Fruit fly (Drosophila melanogaster) whole organism, pupa: ENCODE measurements around the gene CG11076.

Experiments used
- CG10348 ChIP-seq: fragments of 200-800 bp; sonication (Bioruptor generic); IDR thresholded peaks from 2 replicates; pipeline ENCODE4 v1.3.6; 2022; ENCODE audit warnings: missing biosample characterization, missing genetic modification characterization
- CG12605 ChIP-seq: fragments of 200-800 bp; sonication (Bioruptor generic); IDR thresholded peaks from 2 replicates; pipeline ENCODE4 v1.3.6; 2022; ENCODE audit warnings: missing biosample characterization, missing genetic modification characterization
- CG13204 ChIP-seq: fragments of 200-800 bp; sonication (Bioruptor generic); optimal IDR thresholded peaks from 2 replicates; lab custom pipeline; 2018; ENCODE audit warnings: missing biosample characterization, mild to moderate bottlenecking, missing genetic modification characterization, moderate library complexity
- CG14655 ChIP-seq: fragments of 200-800 bp; sonication (Bioruptor generic); optimal IDR thresholded peaks from 3 replicates; lab custom pipeline; 2017; ENCODE audit warnings: mild to moderate bottlenecking, missing biosample characterization, missing genetic modification reagents, missing genetic modification characterization
- CG15710 ChIP-seq: fragments of 200-800 bp; sonication (Bioruptor generic); optimal IDR thresholded peaks from 2 replicates; lab custom pipeline; 2018; ENCODE audit warnings: missing biosample characterization, mild to moderate bottlenecking, missing genetic modification characterization, moderate library complexity
- CG17806 ChIP-seq: fragments of 200-800 bp; sonication (Bioruptor generic); optimal IDR thresholded peaks from 2 replicates; lab custom pipeline; 2018; ENCODE audit warnings: missing biosample characterization, mild to moderate bottlenecking, missing genetic modification characterization, moderate library complexity
- CG32121 ChIP-seq: fragments of 200-800 bp; sonication (Bioruptor generic); IDR thresholded peaks from 2 replicates; pipeline ENCODE4 v1.3.6; 2022; ENCODE audit warnings: missing biosample characterization, missing genetic modification characterization
- CG34367 ChIP-seq: fragments of 200-800 bp; sonication (Bioruptor generic); optimal IDR thresholded peaks from 2 replicates; lab custom pipeline; 2018; ENCODE audit warnings: missing biosample characterization, mild to moderate bottlenecking, missing genetic modification characterization
- CG4496 ChIP-seq: fragments of 200-800 bp; sonication (Bioruptor generic); IDR thresholded peaks from 3 replicates; pipeline ENCODE4 v1.3.6; 2022; ENCODE audit warnings: missing biosample characterization, missing genetic modification characterization
- CG8159 ChIP-seq: fragments of 200-800 bp; sonication (Bioruptor generic); optimal IDR thresholded peaks from 3 replicates; lab custom pipeline; 2018; ENCODE audit warnings: missing biosample characterization, mild to moderate bottlenecking, missing genetic modification characterization, moderate library complexity
- CG8301 ChIP-seq: fragments of 200-800 bp; sonication (Bioruptor generic); optimal IDR thresholded peaks from 2 replicates; lab custom pipeline; 2018; ENCODE audit warnings: missing biosample characterization, mild to moderate bottlenecking, missing genetic modification characterization
- CG9948 ChIP-seq: fragments of 200-800 bp; sonication (Bioruptor generic); optimal IDR thresholded peaks from 2 replicates; lab custom pipeline; 2018; ENCODE audit warnings: missing biosample characterization, mild to moderate bottlenecking, missing genetic modification characterization, moderate library complexity
- D1 ChIP-seq: fragments of 200-800 bp; sonication (Bioruptor generic); optimal IDR thresholded peaks from 2 replicates; lab custom pipeline; 2018; ENCODE audit warnings: missing biosample characterization, mild to moderate bottlenecking, missing genetic modification characterization, moderate library complexity
- EcR ChIP-seq: fragments of 200-800 bp; sonication (Bioruptor generic); optimal IDR thresholded peaks from 3 replicates; lab custom pipeline; 2019; ENCODE audit warnings: missing biosample characterization, missing genetic modification characterization, mild to moderate bottlenecking, moderate library complexity, missing genetic modification reagents
- Ets98B ChIP-seq: fragments of 200-800 bp; sonication (Bioruptor generic); IDR thresholded peaks from 2 replicates; pipeline ENCODE4 v1.3.6; 2022; ENCODE audit warnings: missing biosample characterization, missing genetic modification characterization
- Pif1A ChIP-seq: fragments of 200-800 bp; sonication (Bioruptor generic); optimal IDR thresholded peaks from 3 replicates; lab custom pipeline; 2016; ENCODE audit warnings: missing biosample characterization, missing genetic modification characterization
- Pif1B ChIP-seq: fragments of 200-800 bp; sonication (Bioruptor generic); optimal IDR thresholded peaks from 3 replicates; lab custom pipeline; 2016; ENCODE audit warnings: missing biosample characterization, missing genetic modification characterization
- Snoo ChIP-seq: fragments of 200-800 bp; sonication (Bioruptor generic); optimal IDR thresholded peaks from 3 replicates; lab custom pipeline; 2017; ENCODE audit warnings: missing biosample characterization, mild to moderate bottlenecking, missing genetic modification characterization, inconsistent platforms
- fd96Ca ChIP-seq: fragments of 200-800 bp; sonication (Bioruptor generic); IDR thresholded peaks from 3 replicates; pipeline ENCODE4 v1.3.6; 2022; ENCODE audit warnings: missing biosample characterization, missing genetic modification characterization
- gl ChIP-seq: fragments of 200-800 bp; sonication (Bioruptor generic); optimal IDR thresholded peaks from 2 replicates; lab custom pipeline; 2018; ENCODE audit warnings: missing biosample characterization, mild to moderate bottlenecking, missing genetic modification characterization
- rn ChIP-seq: fragments of 200-800 bp; sonication (Bioruptor generic); IDR thresholded peaks from 2 replicates; pipeline ENCODE4 v1.3.6; 2022; ENCODE audit warnings: missing biosample characterization, missing genetic modification characterization

CG11076 gene

DNA sequence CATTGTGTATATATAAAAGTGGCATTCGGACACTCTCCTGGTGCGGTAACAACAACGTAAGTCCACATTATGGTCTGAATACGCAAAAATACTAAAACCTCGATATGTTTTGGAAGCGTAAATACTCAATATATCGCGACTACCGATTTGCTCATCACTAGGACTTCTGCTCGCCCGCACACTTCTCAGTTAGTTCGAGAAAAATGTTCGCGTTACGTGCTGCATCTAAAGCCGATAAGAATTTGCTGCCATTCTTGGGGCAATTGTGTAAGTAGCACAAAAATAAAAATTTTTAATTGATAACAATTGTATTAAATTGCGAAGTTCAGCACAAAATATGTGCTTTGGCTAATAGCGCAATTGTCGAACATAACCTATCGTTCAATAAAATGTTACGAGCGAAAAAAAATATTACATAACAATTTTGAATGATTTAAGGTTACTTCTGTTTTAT, at the start of gene CG11076:
CG11076 (minus strand) TSS at position 71 of the 454 bp plus-strand sequence.
- TF ChIP-seq EcR (GFP tag; lab: Kevin White, UChicago) (no peak), CG9948 (tag; lab: Kevin White, UChicago) (no peak), CG4496 (GFP tag; lab: Robert Waterston, UW) (no peak), Pif1A (GFP tag; lab: Kevin White, UChicago) (peak; percentile 30), CG8301 (tag; lab: Kevin White, UChicago) (no peak), CG13204 (GFP tag; lab: Kevin White, UChicago) (no peak), D1 (tag; lab: Kevin White, UChicago) (peak; percentile 81), CG12605 (GFP tag; lab: Robert Waterston, UW) (no peak), CG8159 (no peak), Ets98B (GFP tag; lab: Robert Waterston, UW) (no peak), gl (tag; lab: Kevin White, UChicago) (no peak), rn (GFP tag; lab: Robert Waterston, UW) (no peak), CG15710 (no peak), fd96Ca (GFP tag; lab: Robert Waterston, UW) (no peak), CG32121 (GFP tag; lab: Robert Waterston, UW) (no peak), CG34367 (tag; lab: Kevin White, UChicago) (no peak), CG17806 (tag; lab: Kevin White, UChicago) (no peak), CG14655 (GFP tag; lab: Kevin White, UChicago) (no peak), Snoo (tag; lab: Kevin White, UChicago) (peak; percentile 2), CG10348 (GFP tag; lab: Robert Waterston, UW) (no peak), Pif1B (peak; percentile 28)
- TF ChIP-seq, all 21 proteins: peak for 4

- TF ChIP-seq CG15710: no peak
- TF ChIP-seq CG4496 (GFP tag; lab: Robert Waterston, UW): no peak
- no peak for TF ChIP-seq CG14655 (GFP tag; lab: Kevin White, UChicago)
- no peak for TF ChIP-seq Snoo (tag; lab: Kevin White, UChicago)
- no peak for TF ChIP-seq Ets98B (GFP tag; lab: Robert Waterston, UW)
- TF ChIP-seq Pif1B: no peak
These were observed 33.2 kb upstream of the CG11076 start, which contains the start of gene Zyx for dm6 chr4:1064652-1065218. TSS of gene Zyx (minus strand) at chr4:1065001.

DNA sequence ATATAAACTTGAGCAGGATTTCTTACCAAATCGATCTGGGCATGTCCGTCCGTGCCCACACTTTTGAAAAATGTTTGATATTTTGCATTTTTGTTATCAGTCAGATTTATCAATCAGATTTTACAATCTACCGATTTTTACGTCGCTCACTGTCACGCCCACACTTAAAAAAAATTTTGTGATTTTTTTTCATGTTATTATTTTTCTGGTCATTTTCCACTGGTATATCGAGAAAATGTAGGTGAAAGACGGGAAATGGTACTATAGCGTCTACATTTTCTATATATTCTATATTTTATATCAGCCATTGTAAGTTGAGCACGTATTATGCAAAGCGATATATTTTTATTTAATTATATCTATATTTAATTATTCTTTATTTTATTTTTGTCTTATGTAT, 32.7 kb upstream of the CG11076 start:
- TF ChIP-seq CG12605 (GFP tag; lab: Robert Waterston, UW) (no peak), CG17806 (tag; lab: Kevin White, UChicago) (no peak), CG10348 (GFP tag; lab: Robert Waterston, UW) (no peak), Ets98B (GFP tag; lab: Robert Waterston, UW) (no peak), CG9948 (tag; lab: Kevin White, UChicago) (no peak), CG15710 (no peak), Pif1B (no peak), CG32121 (GFP tag; lab: Robert Waterston, UW) (no peak), Snoo (tag; lab: Kevin White, UChicago) (no peak), gl (tag; lab: Kevin White, UChicago) (no peak), fd96Ca (GFP tag; lab: Robert Waterston, UW) (no peak), rn (GFP tag; lab: Robert Waterston, UW) (no peak), CG4496 (GFP tag; lab: Robert Waterston, UW) (no peak), CG34367 (tag; lab: Kevin White, UChicago) (no peak), EcR (GFP tag; lab: Kevin White, UChicago) (no peak), CG8301 (tag; lab: Kevin White, UChicago) (no peak)

DNA sequence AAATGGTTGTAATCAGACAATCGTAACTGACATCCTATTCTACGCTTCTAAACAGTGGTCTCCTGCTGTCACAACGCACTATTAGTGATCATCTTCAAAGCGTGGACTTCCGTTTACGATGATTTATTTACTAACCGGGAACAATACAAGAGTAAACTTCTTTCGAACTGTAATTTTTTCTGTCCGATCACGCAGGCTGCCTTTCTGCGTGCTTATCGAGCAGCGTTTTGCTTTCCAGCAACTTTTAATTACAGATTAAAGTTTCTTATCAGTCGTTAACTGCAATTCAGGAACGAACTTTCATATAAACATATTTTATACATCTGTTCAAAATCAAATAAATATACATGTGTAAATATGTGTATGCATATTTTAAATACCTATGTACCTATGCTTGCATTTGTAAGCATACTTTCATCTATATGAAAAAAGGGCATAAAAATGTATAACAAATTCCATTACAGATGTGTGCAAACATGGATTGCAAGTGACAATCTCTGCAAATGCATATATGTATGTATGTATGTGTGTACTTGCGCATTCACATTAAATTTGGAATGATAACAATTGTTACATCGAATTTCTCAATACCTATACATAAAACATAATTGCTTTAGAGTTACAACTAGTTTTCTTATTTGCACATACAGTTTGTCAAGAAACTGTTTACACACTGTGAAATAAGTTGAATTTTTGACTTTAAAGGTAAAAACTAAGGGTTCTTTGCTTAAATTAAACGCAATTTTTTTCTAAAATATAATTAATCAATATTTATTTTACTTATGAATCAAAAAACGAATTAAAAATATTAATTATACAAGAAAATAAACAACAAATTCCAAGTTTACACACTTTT, 31.6 kb upstream of the CG11076 start:
- TF ChIP-seq CG14655 (GFP tag; lab: Kevin White, UChicago) (no peak), rn (GFP tag; lab: Robert Waterston, UW) (no peak), D1 (tag; lab: Kevin White, UChicago) (no peak), Snoo (tag; lab: Kevin White, UChicago) (no peak), CG34367 (tag; lab: Kevin White, UChicago) (no peak), CG8301 (tag; lab: Kevin White, UChicago) (no peak), CG8159 (no peak), CG13204 (GFP tag; lab: Kevin White, UChicago) (no peak), CG32121 (GFP tag; lab: Robert Waterston, UW) (no peak), CG10348 (GFP tag; lab: Robert Waterston, UW) (no peak), Ets98B (GFP tag; lab: Robert Waterston, UW) (no peak), CG9948 (tag; lab: Kevin White, UChicago) (no peak)

dm6 chr4:1061095-1061432, 29.5 kb upstream of the CG11076 start:
- TF ChIP-seq Snoo (tag; lab: Kevin White, UChicago) (no peak), EcR (GFP tag; lab: Kevin White, UChicago) (no peak), D1 (tag; lab: Kevin White, UChicago) (no peak), Ets98B (GFP tag; lab: Robert Waterston, UW) (no peak), CG9948 (tag; lab: Kevin White, UChicago) (no peak), CG14655 (GFP tag; lab: Kevin White, UChicago) (no peak), gl (tag; lab: Kevin White, UChicago) (no peak), CG10348 (GFP tag; lab: Robert Waterston, UW) (no peak), Pif1B (no peak), CG13204 (GFP tag; lab: Kevin White, UChicago) (no peak), rn (GFP tag; lab: Robert Waterston, UW) (no peak), CG34367 (tag; lab: Kevin White, UChicago) (no peak), CG8301 (tag; lab: Kevin White, UChicago) (no peak), CG17806 (tag; lab: Kevin White, UChicago) (no peak), CG15710 (no peak), Pif1A (GFP tag; lab: Kevin White, UChicago) (no peak), fd96Ca (GFP tag; lab: Robert Waterston, UW) (no peak), CG8159 (no peak), CG4496 (GFP tag; lab: Robert Waterston, UW) (no peak), CG12605 (GFP tag; lab: Robert Waterston, UW) (no peak)
